Fruit fly (Drosophila melanogaster) S2 (cell line): ENCODE data around the gene side.

Source experiments
- CG8478 ChIP-seq: fragments of >200 bp; optimal IDR thresholded peaks from 2 replicates; lab custom pipeline; 2018
- CTCF ChIP-seq, 2 experiments: fragments of >200 bp; optimal IDR thresholded peaks; 2 replicates each; lab custom pipeline; 2018

Gene side

dm6 chr3R:27437308-27437707 is at the start of gene side:
Gene side, minus strand, starts transcription at chr3R:27437482.
- TF ChIP-seq CG8478 (lab: Kevin White, UChicago) (no peak), CTCF (optimal IDR thresholded peaks at IDR 0.05; lab: Kevin White, UChicago) (no peak)

dm6 chr3R:27478375-27478774 is 41.1 kb upstream of the side start, which contains the start of gene Cyp6a18:
Gene Cyp6a18, plus strand, starts transcription at chr3R:27478675.
- no peak for TF ChIP-seq CTCF (optimal IDR thresholded peaks at IDR 0.05; lab: Kevin White, UChicago)
- TF ChIP-seq CG8478 (lab: Kevin White, UChicago), result no peak

- TF ChIP-seq CG8478 (lab: Kevin White, UChicago), result no peak
- peak; percentile 75 to 85 for TF ChIP-seq CTCF (optimal IDR thresholded peaks at IDR 0.05; lab: Kevin White, UChicago)
Measured at dm6 chr3R:27477507-27477906, 40.2 kb upstream of the side start.

dm6 chr3R:27463889-27464288 is 26.6 kb upstream of the side start, which contains the start of gene CG13978:
Gene CG13978, plus strand, starts transcription at chr3R:27464189.
- TF ChIP-seq CTCF (optimal IDR thresholded peaks at IDR 0.05; lab: Kevin White, UChicago) (no peak), CG8478 (lab: Kevin White, UChicago) (no peak)

- TF ChIP-seq CG8478 (lab: Kevin White, UChicago), result no peak
- no peak for TF ChIP-seq CTCF (optimal IDR thresholded peaks at IDR 0.05; lab: Kevin White, UChicago)
Measured at dm6 chr3R:27462917-27463316, 25.6 kb upstream of the side start.

- TF ChIP-seq CG8478 (lab: Kevin White, UChicago), result no peak
- TF ChIP-seq CTCF (optimal IDR thresholded peaks at IDR 0.05; lab: Kevin White, UChicago), result no peak
Measured at dm6 chr3R:27445311-27445710, 8.0 kb upstream of the side start.

- TF ChIP-seq CG8478 (lab: Kevin White, UChicago) (no peak), CTCF (optimal IDR thresholded peaks at IDR 0.05; lab: Kevin White, UChicago) (no peak)
Measured at dm6 chr3R:27442483-27442979, 5.2 kb upstream of the side start.

- no peak for TF ChIP-seq CG8478 (lab: Kevin White, UChicago)
- TF ChIP-seq CTCF (optimal IDR thresholded peaks at IDR 0.05; lab: Kevin White, UChicago), result no peak
Measured at dm6 chr3R:27441219-27441808, 4.0 kb upstream of the side start.

dm6 chr3R:27440628-27441027 is 3.3 kb upstream of the side start, which contains the start of gene CG44290:
Gene CG44290, minus strand, starts transcription at chr3R:27440944.
- TF ChIP-seq CG8478 (lab: Kevin White, UChicago) (no peak), CTCF (optimal IDR thresholded peaks at IDR 0.05; lab: Kevin White, UChicago) (no peak)

- TF ChIP-seq CTCF (optimal IDR thresholded peaks at IDR 0.05; lab: Kevin White, UChicago), result no peak
- TF ChIP-seq CG8478 (lab: Kevin White, UChicago), result no peak
Measured at dm6 chr3R:27440012-27440411, 2.7 kb upstream of the side start, which contains the start of gene CG43447. Gene CG43447, plus strand, starts transcription at chr3R:27440312.

- TF ChIP-seq CG8478 (lab: Kevin White, UChicago), result no peak
- TF ChIP-seq CTCF (optimal IDR thresholded peaks at IDR 0.05; lab: Kevin White, UChicago), result no peak
Measured at dm6 chr3R:27438370-27438769, 1.1 kb upstream of the side start.

- no peak for TF ChIP-seq CG8478 (lab: Kevin White, UChicago)
- no peak for TF ChIP-seq CTCF (optimal IDR thresholded peaks at IDR 0.05; lab: Kevin White, UChicago)
Measured at dm6 chr3R:27426702-27427101, 10.6 kb downstream of the side start.

- TF ChIP-seq CTCF (optimal IDR thresholded peaks at IDR 0.05; lab: Kevin White, UChicago) (no peak), CG8478 (lab: Kevin White, UChicago) (no peak)
Measured at dm6 chr3R:27421810-27422209, 15.5 kb downstream of the side start.

dm6 chr3R:27415303-27415702 is 22.0 kb downstream of the side start:
- TF ChIP-seq CG8478 (lab: Kevin White, UChicago) (no peak), CTCF (optimal IDR thresholded peaks at IDR 0.05; lab: Kevin White, UChicago) (no peak)

dm6 chr3R:27413214-27413613 is 24.1 kb downstream of the side start:
- TF ChIP-seq CTCF (optimal IDR thresholded peaks at IDR 0.05; lab: Kevin White, UChicago), result no peak
- TF ChIP-seq CG8478 (lab: Kevin White, UChicago), result no peak

- no peak for TF ChIP-seq CG8478 (lab: Kevin White, UChicago)
- no peak for TF ChIP-seq CTCF (optimal IDR thresholded peaks at IDR 0.05; lab: Kevin White, UChicago)
Measured at dm6 chr3R:27408683-27409082, 28.6 kb downstream of the side start.
